Worm (Caenorhabditis elegans) whole organism, L4 larva: ENCODE data around the gene C17H11.5.
"Not testable (repeated sequence)": the region's sequence is repeated elsewhere in the genome, so short reads cannot be mapped to it uniquely, and the experiment has no call there.

Source experiments
- D1046.2 ChIP-seq: fragments of 200-800 bp; sonication (Bioruptor generic); IDR thresholded peaks from 2 replicates; pipeline ENCODE4 v1.3.6; 2022; ENCODE audit warnings: missing genetic modification characterization, missing compliant biosample characterization
- F10B5.3 ChIP-seq: sonication (generic microtip); optimal IDR thresholded peaks from 2 replicates; lab custom pipeline; 2016; ENCODE audit warnings: mild to moderate bottlenecking, missing genetic modification characterization, missing compliant biosample characterization
- F26F4.8 ChIP-seq: fragments of 200-800 bp; sonication (Bioruptor generic); conservative IDR thresholded peaks from 2 replicates; pipeline ENCODE4 v1.3.6; 2022; ENCODE audit warnings: missing genetic modification characterization, missing compliant biosample characterization
- F37D6.2 ChIP-seq: sonication (generic microtip); optimal IDR thresholded peaks from 2 replicates; lab custom pipeline; 2016; ENCODE audit warnings: mild to moderate bottlenecking, missing genetic modification characterization, missing compliant biosample characterization
- F49E8.2 ChIP-seq: sonication (generic microtip); optimal IDR thresholded peaks from 2 replicates; lab custom pipeline; 2016; ENCODE audit warnings: missing compliant biosample characterization, mild to moderate bottlenecking, missing genetic modification characterization, borderline replicate concordance
- R02D3.7 ChIP-seq: fragments of 150-350 bp; sonication (generic microtip); optimal IDR thresholded peaks from 3 replicates; lab custom pipeline; 2014; ENCODE audit warnings: missing biosample characterization, missing genetic modification characterization
- T20F7.1 ChIP-seq: fragments of 200-800 bp; sonication (Bioruptor generic); optimal IDR thresholded peaks from 2 replicates; lab custom pipeline; 2018; ENCODE audit warnings: mild to moderate bottlenecking, missing genetic modification characterization, missing compliant biosample characterization
- T26A8.4 ChIP-seq: fragments of 200-800 bp; sonication (Bioruptor generic); IDR thresholded peaks from 2 replicates; pipeline ENCODE4 v1.3.6; 2022; ENCODE audit warnings: missing genetic modification characterization, missing compliant biosample characterization
- Y105C5A.15 ChIP-seq: fragments of 200-800 bp; sonication (Bioruptor generic); IDR thresholded peaks from 2 replicates; pipeline ENCODE4 v1.3.6; 2022; ENCODE audit warnings: missing genetic modification characterization, missing compliant biosample characterization
- Y48G9A.11 ChIP-seq: fragments of 200-800 bp; sonication (Bioruptor generic); IDR thresholded peaks from 2 replicates; pipeline ENCODE4 v1.3.6; 2022; ENCODE audit warnings: missing genetic modification reagents, missing genetic modification characterization, missing compliant biosample characterization
- Y75B8A.6 ChIP-seq: fragments of 200-800 bp; sonication (Bioruptor generic); IDR thresholded peaks from 2 replicates; pipeline ENCODE4 v1.3.6; 2022; ENCODE audit warnings: missing genetic modification reagents, missing genetic modification characterization, missing compliant biosample characterization
- ZK337.2 ChIP-seq: fragments of 200-800 bp; sonication (Bioruptor generic); IDR thresholded peaks from 2 replicates; pipeline ENCODE4 v1.3.6; 2022; ENCODE audit warnings: missing genetic modification reagents, missing genetic modification characterization, missing compliant biosample characterization
- aha-1 ChIP-seq: fragments of 150-350 bp; peaks from one replicate; lab custom pipeline; 2014; ENCODE audit warnings: missing biosample characterization, missing genetic modification characterization
- arid-1 ChIP-seq: fragments of 200-800 bp; sonication (Bioruptor generic); conservative IDR thresholded peaks from 2 replicates; pipeline ENCODE4 v1.3.6; 2022; ENCODE audit warnings: missing genetic modification reagents, missing genetic modification characterization, missing compliant biosample characterization
- cey-2 ChIP-seq: sonication (generic microtip); optimal IDR thresholded peaks from 3 replicates; lab custom pipeline; 2017; ENCODE audit warnings: missing genetic modification characterization, mild to moderate bottlenecking, missing compliant biosample characterization, antibody characterized with exemption, borderline replicate concordance; ENCODE audit not compliant: insufficient read depth
- ctbp-1 ChIP-seq: fragments of 200-800 bp; sonication (Bioruptor generic); IDR thresholded peaks from 2 replicates; pipeline ENCODE4 v1.3.6; 2022; ENCODE audit warnings: missing genetic modification reagents, missing genetic modification characterization, missing compliant biosample characterization
- dmd-6 ChIP-seq: fragments of 200-800 bp; sonication (Bioruptor generic); IDR thresholded peaks from 2 replicates; pipeline ENCODE4 v1.3.6; 2022; ENCODE audit warnings: missing genetic modification reagents, missing genetic modification characterization, missing compliant biosample characterization
- dmd-8 ChIP-seq: fragments of 200-800 bp; sonication (Bioruptor generic); IDR thresholded peaks from 2 replicates; pipeline ENCODE4 v1.3.6; 2022; ENCODE audit warnings: missing genetic modification characterization, missing compliant biosample characterization
- dmd-9 ChIP-seq: fragments of 200-800 bp; sonication (Bioruptor generic); IDR thresholded peaks from 2 replicates; pipeline ENCODE4 v1.3.6; 2022; ENCODE audit warnings: missing genetic modification reagents, missing genetic modification characterization, missing compliant biosample characterization
- duxl-1 ChIP-seq: sonication (generic microtip); optimal IDR thresholded peaks from 2 replicates; lab custom pipeline; 2016; ENCODE audit warnings: mild to moderate bottlenecking, missing genetic modification characterization, moderate library complexity, missing compliant biosample characterization; ENCODE audit not compliant: poor library complexity
- dve-1 ChIP-seq: sonication (generic microtip); optimal IDR thresholded peaks from 2 replicates; lab custom pipeline; 2017; ENCODE audit warnings: antibody characterized with exemption, mild to moderate bottlenecking, missing genetic modification characterization, missing compliant biosample characterization; ENCODE audit not compliant: insufficient read depth
- egl-43 ChIP-seq: fragments of 200-800 bp; sonication (Bioruptor generic); IDR thresholded peaks from 2 replicates; pipeline ENCODE4 v1.3.6; 2022; ENCODE audit warnings: missing genetic modification reagents, missing genetic modification characterization, missing compliant biosample characterization
- fkh-10 ChIP-seq: fragments of 150-350 bp; optimal IDR thresholded peaks from 2 replicates; lab custom pipeline; 2014; ENCODE audit warnings: missing biosample characterization, missing genetic modification reagents, missing genetic modification characterization
- fos-1 ChIP-seq: fragments of 150-350 bp; optimal IDR thresholded peaks from 2 replicates; lab custom pipeline; 2014; ENCODE audit warnings: missing biosample characterization, missing genetic modification characterization
- hlh-30 ChIP-seq: sonication (generic microtip); optimal IDR thresholded peaks from 2 replicates; lab custom pipeline; 2017; ENCODE audit warnings: antibody characterized with exemption, mild to moderate bottlenecking, missing genetic modification characterization, missing compliant biosample characterization; ENCODE audit not compliant: insufficient read depth
- lim-7 ChIP-seq: fragments of 200-800 bp; sonication (Bioruptor generic); IDR thresholded peaks from 2 replicates; pipeline ENCODE4 v1.3.6; 2022; ENCODE audit warnings: missing genetic modification characterization, missing compliant biosample characterization
- lin-38 ChIP-seq: fragments of 200-800 bp; sonication (Bioruptor generic); IDR thresholded peaks from 2 replicates; pipeline ENCODE4 v1.3.6; 2022; ENCODE audit warnings: missing genetic modification reagents, missing genetic modification characterization, missing compliant biosample characterization
- lir-3 ChIP-seq: sonication (generic microtip); optimal IDR thresholded peaks from 2 replicates; lab custom pipeline; 2016; ENCODE audit warnings: mild to moderate bottlenecking, missing genetic modification characterization, missing compliant biosample characterization
- madf-5 ChIP-seq, 2 experiments: fragments of 200-800 bp; sonication (Bioruptor generic); IDR thresholded peaks; 2 replicates each; pipeline ENCODE4 v1.3.6; 2022; ENCODE audit warnings: missing compliant biosample characterization in 2 of 2, missing genetic modification characterization in 2 of 2
- mdt-29 ChIP-seq: fragments of 200-800 bp; sonication (Bioruptor generic); IDR thresholded peaks from 2 replicates; pipeline ENCODE4 v1.3.6; 2022; ENCODE audit warnings: missing genetic modification reagents, missing genetic modification characterization, missing compliant biosample characterization
- mxl-2 ChIP-seq: fragments of 200-800 bp; sonication (Bioruptor generic); conservative IDR thresholded peaks from 2 replicates; pipeline ENCODE4 v1.3.6; 2022; ENCODE audit warnings: missing genetic modification reagents, missing genetic modification characterization, missing compliant biosample characterization
- nhr-102 ChIP-seq: sonication (generic microtip); optimal IDR thresholded peaks from 2 replicates; lab custom pipeline; 2016; ENCODE audit warnings: mild to moderate bottlenecking, missing genetic modification characterization, moderate library complexity, missing compliant biosample characterization
- nhr-48 ChIP-seq: sonication (generic microtip); optimal IDR thresholded peaks from 2 replicates; lab custom pipeline; 2016; ENCODE audit warnings: mild to moderate bottlenecking, missing genetic modification characterization, missing compliant biosample characterization
- pha-4 ChIP-seq, 2 experiments: fragments of 150-350 bp in 1 of 2; fragments of 200-800 bp in 1 of 2; sonication (Bioruptor generic) in 1 of 2; IDR thresholded peaks in 1 of 2; optimal IDR thresholded peaks in 1 of 2; 2 replicates each; pipeline versions ENCODE4 v1.3.6 to Lab custom; 2014 to 2022; ENCODE audit warnings: missing genetic modification characterization in 2 of 2, missing genetic modification reagents in 2 of 2, missing biosample characterization in 1 of 2, missing compliant biosample characterization in 1 of 2
- php-3 ChIP-seq: fragments of 200-800 bp; sonication (Bioruptor generic); IDR thresholded peaks from 2 replicates; pipeline ENCODE4 v1.3.6; 2022; ENCODE audit warnings: missing genetic modification reagents, missing genetic modification characterization, missing compliant biosample characterization
- rbr-2 ChIP-seq: sonication (generic microtip); optimal IDR thresholded peaks from 2 replicates; lab custom pipeline; 2016; ENCODE audit warnings: missing genotype, missing genetic modification characterization, missing compliant biosample characterization
- set-16 ChIP-seq: fragments of 200-800 bp; sonication (Bioruptor generic); IDR thresholded peaks from 2 replicates; pipeline ENCODE4 v1.3.6; 2022; ENCODE audit warnings: missing genetic modification reagents, missing genetic modification characterization, missing compliant biosample characterization
- snpc-1.2 ChIP-seq: fragments of 200-800 bp; sonication (Bioruptor generic); IDR thresholded peaks from 2 replicates; pipeline ENCODE4 v1.3.6; 2022; ENCODE audit warnings: missing genetic modification reagents, missing genetic modification characterization, missing compliant biosample characterization
- snpc-4 ChIP-seq: fragments of 150-350 bp; optimal IDR thresholded peaks from 2 replicates; lab custom pipeline; 2014; ENCODE audit warnings: missing biosample characterization, missing genetic modification characterization
- tag-97 ChIP-seq: fragments of 200-800 bp; sonication (Bioruptor generic); IDR thresholded peaks from 2 replicates; pipeline ENCODE4 v1.3.6; 2022; ENCODE audit warnings: missing genetic modification characterization, missing compliant biosample characterization
- tra-1 ChIP-seq: fragments of 200-800 bp; sonication (Bioruptor generic); IDR thresholded peaks from 2 replicates; pipeline ENCODE4 v1.3.6; 2022; ENCODE audit warnings: missing genetic modification reagents, missing genetic modification characterization, missing compliant biosample characterization
- vab-7 ChIP-seq: fragments of 200-800 bp; sonication (Bioruptor generic); IDR thresholded peaks from 2 replicates; pipeline ENCODE4 v1.3.6; 2022; ENCODE audit warnings: missing genetic modification reagents, missing genetic modification characterization, missing compliant biosample characterization
- zfp-3 ChIP-seq: fragments of 200-800 bp; sonication (Bioruptor generic); conservative IDR thresholded peaks from 2 replicates; pipeline ENCODE4 v1.3.6; 2022; ENCODE audit warnings: missing genetic modification reagents, missing genetic modification characterization, missing compliant biosample characterization
- zip-11 ChIP-seq: fragments of 200-800 bp; sonication (Bioruptor generic); IDR thresholded peaks from 2 replicates; pipeline ENCODE4 v1.3.6; 2022; ENCODE audit warnings: missing genetic modification characterization, missing compliant biosample characterization

Gene C17H11.5

DNA sequence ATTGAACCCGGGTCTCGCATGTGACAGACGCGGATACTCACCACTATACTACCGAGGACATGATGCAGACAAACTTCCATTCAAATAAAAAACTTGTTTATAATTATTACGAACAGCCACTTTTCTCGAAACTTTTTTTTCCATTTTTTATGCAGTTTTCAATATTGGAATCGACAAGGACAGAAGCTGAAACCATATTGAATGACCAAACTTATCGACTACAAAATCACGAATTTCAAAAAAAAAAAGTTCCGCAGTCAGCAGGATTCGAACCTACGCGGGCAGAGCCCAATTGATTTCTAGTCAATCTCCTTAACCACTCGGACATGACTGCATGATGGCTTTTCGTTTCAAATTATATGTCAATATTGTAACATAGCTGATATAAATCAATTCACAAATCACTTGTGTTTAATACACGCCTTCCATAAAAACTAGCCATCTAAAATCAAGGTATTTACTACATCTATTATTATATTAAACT lies 32.3 kb downstream of the C17H11.5 start:
- TF ChIP-seq T20F7.1 (GFP tag; lab: Kevin White, UChicago): peak; percentile 34
- TF ChIP-seq nhr-48 (tag; lab: Kevin White, UChicago): peak; percentile 32
- TF ChIP-seq vab-7: 0 out of 2 replicates have a peak, but pooled peaks have one; percentile 45
- peak; percentile 32 for TF ChIP-seq nhr-102 (tag; lab: Kevin White, UChicago)
- TF ChIP-seq zfp-3 (GFP tag; lab: Robert Waterston, UW): 0 out of 2 replicates have a peak, but pooled peaks have one; percentile 42
- TF ChIP-seq F26F4.8: peak; percentile 58; the same call in 1 of the 2 replicates
- TF ChIP-seq pha-4 (GFP tag; IDR thresholded peaks at IDR 0.05; lab: Robert Waterston, UW): peak; percentile 71; the same call in 1 of the 2 replicates
- not testable (repeated sequence) for TF ChIP-seq pha-4 (tag; optimal IDR thresholded peaks at IDR 0.05; lab: Kevin White, UChicago)
- peak; percentile 63 for TF ChIP-seq lim-7 (GFP tag; lab: Robert Waterston, UW)
- peak; percentile 52 for TF ChIP-seq hlh-30 (tag; lab: Kevin White, UChicago)
- 0 out of 2 replicates have a peak, but pooled peaks have one; percentile 23 for TF ChIP-seq D1046.2 (GFP tag; lab: Robert Waterston, UW)
- peak; percentile 80; the same call in 1 of the 2 replicates for TF ChIP-seq egl-43 (GFP tag; lab: Robert Waterston, UW)
- 0 out of 4 replicates have a peak, but pooled peaks of 1 of the 2 experiments have one; percentile 47 for TF ChIP-seq madf-5 (GFP tag; IDR thresholded peaks at IDR 0.05; lab: Robert Waterston, UW)
- TF ChIP-seq arid-1 (GFP tag; lab: Robert Waterston, UW): peak; percentile 58; the same call in 1 of the 2 replicates
- 0 out of 2 replicates have a peak, but pooled peaks have one; percentile 18 for TF ChIP-seq zip-11 (GFP tag; lab: Robert Waterston, UW)
- peak; percentile 63 for TF ChIP-seq lin-38
- peak; percentile 32; the same call in 1 of the 2 replicates for TF ChIP-seq dmd-6 (GFP tag; lab: Robert Waterston, UW)
- peak; percentile 72; the same call in 1 of the 2 replicates for TF ChIP-seq Y48G9A.11 (GFP tag; lab: Robert Waterston, UW)
- peak; percentile 46; the same call in 1 of the 2 replicates for TF ChIP-seq T26A8.4 (GFP tag; lab: Robert Waterston, UW)
- TF ChIP-seq ctbp-1 (GFP tag; lab: Robert Waterston, UW): 0 out of 2 replicates have a peak, but pooled peaks have one; percentile 51
- TF ChIP-seq php-3: peak; percentile 45; the same call in 1 of the 2 replicates
- peak; percentile 78; the same call in 1 of the 2 replicates for TF ChIP-seq snpc-1.2
- peak; percentile 85 for TF ChIP-seq dmd-8 (GFP tag; lab: Robert Waterston, UW)

DNA sequence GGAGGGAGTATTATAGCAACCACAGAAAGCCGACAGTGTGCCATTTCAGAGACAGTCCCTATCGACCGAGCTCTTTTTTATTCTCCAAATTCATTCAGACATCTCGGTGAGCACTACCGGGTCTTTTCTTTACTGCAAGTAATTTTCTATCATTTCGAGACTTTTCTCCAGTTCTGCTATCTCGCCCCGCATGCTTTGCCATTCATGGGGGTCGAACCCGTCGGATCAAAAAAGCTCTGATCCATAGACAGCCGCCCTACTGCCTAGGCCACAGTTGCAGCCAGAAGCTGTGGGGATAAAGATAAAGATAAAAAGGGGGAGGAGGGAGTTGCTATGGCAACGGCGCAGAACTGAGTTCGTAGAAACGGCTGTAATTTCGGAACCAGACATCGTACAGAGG lies 33.5 kb downstream of the C17H11.5 start:
- no peak for TF ChIP-seq rbr-2
- no peak for TF ChIP-seq zip-11 (GFP tag; lab: Robert Waterston, UW)
- TF ChIP-seq fkh-10 (GFP tag; lab: Kevin White, UChicago): no peak
- no peak for TF ChIP-seq F10B5.3
- peak; percentile 37; the same call in 1 of the 2 replicates for TF ChIP-seq set-16 (GFP tag; lab: Robert Waterston, UW)
- no peak for TF ChIP-seq F37D6.2 (tag; lab: Kevin White, UChicago)
- 0 out of 2 replicates have a peak, but pooled peaks have one; percentile 22 for TF ChIP-seq tra-1 (GFP tag; lab: Robert Waterston, UW)
- TF ChIP-seq lir-3 (tag; lab: Kevin White, UChicago): peak; percentile 38
- TF ChIP-seq egl-43 (GFP tag; lab: Robert Waterston, UW): peak; percentile 74
- 0 out of 2 replicates have a peak, but pooled peaks have one; percentile 33 for TF ChIP-seq lim-7 (GFP tag; lab: Robert Waterston, UW)
- no peak for TF ChIP-seq mxl-2
- TF ChIP-seq zfp-3 (GFP tag; lab: Robert Waterston, UW): no peak
- TF ChIP-seq hlh-30 (tag; lab: Kevin White, UChicago): no peak
- no peak for TF ChIP-seq tag-97 (GFP tag; lab: Robert Waterston, UW)
- peak; percentile 43; the same call in 1 of the 2 replicates for TF ChIP-seq pha-4 (GFP tag; IDR thresholded peaks at IDR 0.05; lab: Robert Waterston, UW)
- no peak for TF ChIP-seq pha-4 (tag; optimal IDR thresholded peaks at IDR 0.05; lab: Kevin White, UChicago)
- no peak for TF ChIP-seq dmd-9 (GFP tag; lab: Robert Waterston, UW)
- TF ChIP-seq F26F4.8: no peak
- no peak for TF ChIP-seq R02D3.7
- TF ChIP-seq cey-2 (tag; lab: Kevin White, UChicago): no peak
- TF ChIP-seq Y75B8A.6 (GFP tag; lab: Robert Waterston, UW): no peak
- TF ChIP-seq dve-1: no peak
- TF ChIP-seq duxl-1 (tag; lab: Kevin White, UChicago): no peak
- no peak for TF ChIP-seq ctbp-1 (GFP tag; lab: Robert Waterston, UW)
- peak; percentile 18 for TF ChIP-seq F49E8.2
- no peak for TF ChIP-seq mdt-29
- peak; percentile 64; the same call in 1 of the 2 replicates for TF ChIP-seq snpc-1.2
- TF ChIP-seq fos-1 (tag; lab: Kevin White, UChicago): no peak
- TF ChIP-seq aha-1 (tag; lab: Kevin White, UChicago): peak; percentile 41
- TF ChIP-seq lin-38: 0 out of 2 replicates have a peak, but pooled peaks have one; percentile 39
- TF ChIP-seq ZK337.2 (GFP tag; lab: Robert Waterston, UW): no peak
- no peak for TF ChIP-seq snpc-4
- TF ChIP-seq Y105C5A.15 (GFP tag; lab: Robert Waterston, UW): no peak
